Worm (Caenorhabditis elegans) whole organism, early embryonic: ENCODE results near the gene F09G8.7.

Experiments
- B0310.2 ChIP-seq: sonication (generic microtip); optimal IDR thresholded peaks from 2 replicates; lab custom pipeline; 2016; ENCODE audit warnings: mild to moderate bottlenecking, missing genetic modification characterization, missing compliant biosample characterization
- aly-1 ChIP-seq: sonication (generic microtip); optimal IDR thresholded peaks from 2 replicates; lab custom pipeline; 2016; ENCODE audit warnings: missing genetic modification characterization, missing compliant biosample characterization
- ama-1 ChIP-seq: fragments of 150-350 bp; optimal IDR thresholded peaks from 2 replicates; lab custom pipeline; 2014
- ceh-13 ChIP-seq: fragments of 200-800 bp; sonication (Bioruptor generic); optimal IDR thresholded peaks from 2 replicates; lab custom pipeline; 2018; ENCODE audit warnings: mild to moderate bottlenecking, missing genetic modification characterization, missing compliant biosample characterization
- ets-7 ChIP-seq: sonication (generic microtip); optimal IDR thresholded peaks from 2 replicates; lab custom pipeline; 2016; ENCODE audit warnings: missing genotype, missing genetic modification characterization, missing compliant biosample characterization
- flt-1 ChIP-seq: fragments of 200-800 bp; sonication (Bioruptor generic); IDR thresholded peaks from 2 replicates; pipeline ENCODE4 v1.3.6; 2022; ENCODE audit warnings: missing genetic modification characterization, missing compliant biosample characterization
- tbx-37 ChIP-seq: fragments of 200-800 bp; sonication (Bioruptor generic); conservative IDR thresholded peaks from 2 replicates; pipeline ENCODE4 v1.3.6; 2022; ENCODE audit warnings: missing genetic modification reagents, missing genetic modification characterization, missing compliant biosample characterization
- tra-4 ChIP-seq: sonication (generic microtip); optimal IDR thresholded peaks from 2 replicates; lab custom pipeline; 2017; ENCODE audit warnings: missing genetic modification characterization, missing compliant biosample characterization

ce11 chrIII:8310239-8311057 lies 42.3 kb upstream of the F09G8.7 start, which contains the start of gene F10E9.3:
- TF ChIP-seq ceh-13 (GFP tag; lab: Kevin White, UChicago) (no peak), aly-1 (tag; lab: Kevin White, UChicago) (no peak), ama-1 (lab: Kevin White, UChicago) (no peak), ets-7 (tag; lab: Kevin White, UChicago) (no peak), tra-4 (tag; lab: Kevin White, UChicago) (no peak), B0310.2 (tag; lab: Kevin White, UChicago) (no peak), tbx-37 (GFP tag; lab: Robert Waterston, UW) (no peak), flt-1 (GFP tag; lab: Robert Waterston, UW) (no peak)
